Worm (Caenorhabditis elegans) whole organism, L2 larva: ENCODE results near the gene F10C2.4.

Experiments used
- C34F6.9 ChIP-seq: fragments of 150-350 bp; optimal IDR thresholded peaks from 2 replicates; lab custom pipeline; 2014; ENCODE audit warnings: missing biosample characterization, missing genetic modification characterization
- F13H6.1 ChIP-seq: sonication (generic microtip); optimal IDR thresholded peaks from 2 replicates; lab custom pipeline; 2016; ENCODE audit warnings: missing genetic modification characterization, missing compliant biosample characterization
- R02D3.7 ChIP-seq: fragments of 150-350 bp; optimal IDR thresholded peaks from 2 replicates; lab custom pipeline; 2014; ENCODE audit warnings: missing biosample characterization, missing genetic modification characterization
- Y55F3AM.14 ChIP-seq: fragments of 200-800 bp; sonication (Bioruptor generic); optimal IDR thresholded peaks from 2 replicates; lab custom pipeline; 2018; ENCODE audit warnings: mild to moderate bottlenecking, missing genetic modification characterization, missing compliant biosample characterization
- ZK546.5 ChIP-seq: sonication (generic microtip); optimal IDR thresholded peaks from 2 replicates; lab custom pipeline; 2017; ENCODE audit warnings: missing biosample characterization, missing genetic modification characterization
- alr-1 ChIP-seq: fragments of 150-350 bp; optimal IDR thresholded peaks from 2 replicates; lab custom pipeline; 2014; ENCODE audit warnings: missing biosample characterization, missing genetic modification characterization
- aly-2 ChIP-seq: fragments of 150-350 bp; optimal IDR thresholded peaks from 2 replicates; lab custom pipeline; 2014; ENCODE audit warnings: missing biosample characterization, missing genetic modification characterization
- ceh-16 ChIP-seq: fragments of 150-350 bp; optimal IDR thresholded peaks from 2 replicates; lab custom pipeline; 2014; ENCODE audit warnings: missing biosample characterization, missing genetic modification characterization
- crh-2 ChIP-seq: sonication (generic microtip); optimal IDR thresholded peaks from 2 replicates; lab custom pipeline; 2017; ENCODE audit warnings: missing biosample characterization, missing genetic modification characterization
- dmd-4 ChIP-seq: sonication (generic microtip); optimal IDR thresholded peaks from 2 replicates; lab custom pipeline; 2017; ENCODE audit warnings: missing biosample characterization, missing genetic modification characterization
- egl-27 ChIP-seq: sonication (generic microtip); optimal IDR thresholded peaks from 3 replicates; lab custom pipeline; 2017; ENCODE audit warnings: missing biosample characterization, missing genetic modification reagents, missing genetic modification characterization
- fos-1 ChIP-seq: fragments of 150-350 bp; optimal IDR thresholded peaks from 2 replicates; lab custom pipeline; 2014; ENCODE audit warnings: missing biosample characterization, missing genetic modification characterization
- gmeb-1 ChIP-seq: fragments of 150-350 bp; optimal IDR thresholded peaks from 2 replicates; lab custom pipeline; 2014; ENCODE audit warnings: missing biosample characterization, missing genetic modification characterization
- lin-11 ChIP-seq: fragments of 150-350 bp; sonication (generic microtip); optimal IDR thresholded peaks from 2 replicates; lab custom pipeline; 2014; ENCODE audit warnings: missing biosample characterization, missing genetic modification characterization, inconsistent platforms, mixed read lengths
- lin-13 ChIP-seq: fragments of 150-350 bp; optimal IDR thresholded peaks from 2 replicates; lab custom pipeline; 2014; ENCODE audit warnings: missing biosample characterization, missing genetic modification reagents, missing genetic modification characterization
- lsy-2 ChIP-seq, 2 experiments: fragments of 150-350 bp in 1 of 2; sonication (generic microtip) in 1 of 2; optimal IDR thresholded peaks; 2 replicates each; lab custom pipeline; 2014 to 2017; ENCODE audit warnings: missing biosample characterization in 2 of 2, missing genetic modification characterization in 2 of 2
- mab-5 ChIP-seq: fragments of 150-350 bp; optimal IDR thresholded peaks from 2 replicates; lab custom pipeline; 2014; ENCODE audit warnings: missing biosample characterization, missing genetic modification characterization
- mbf-1 ChIP-seq: sonication (generic microtip); optimal IDR thresholded peaks from 2 replicates; lab custom pipeline; 2017; ENCODE audit warnings: missing biosample characterization, missing genetic modification characterization
- mdl-1 ChIP-seq, 2 experiments: fragments of 150-350 bp in 1 of 2; sonication (generic microtip) in 1 of 2; optimal IDR thresholded peaks; 2 replicates each; lab custom pipeline; 2017; ENCODE audit warnings: missing biosample characterization in 2 of 2, missing genetic modification characterization in 2 of 2
- nhr-10 ChIP-seq: sonication (generic microtip); optimal IDR thresholded peaks from 2 replicates; lab custom pipeline; 2017; ENCODE audit warnings: missing biosample characterization, missing genetic modification characterization
- nhr-11 ChIP-seq: fragments of 150-350 bp; optimal IDR thresholded peaks from 2 replicates; lab custom pipeline; 2014; ENCODE audit warnings: missing biosample characterization, missing genetic modification characterization
- nhr-129 ChIP-seq: fragments of 150-350 bp; optimal IDR thresholded peaks from 2 replicates; lab custom pipeline; 2014; ENCODE audit warnings: missing biosample characterization, missing genetic modification characterization
- nhr-21 ChIP-seq: fragments of 150-350 bp; optimal IDR thresholded peaks from 2 replicates; lab custom pipeline; 2014; ENCODE audit warnings: missing biosample characterization, missing genetic modification characterization
- nhr-23 ChIP-seq: fragments of 150-350 bp; optimal IDR thresholded peaks from 2 replicates; lab custom pipeline; 2014; ENCODE audit warnings: missing biosample characterization, missing genetic modification reagents, missing genetic modification characterization
- nhr-25 ChIP-seq: fragments of 150-350 bp; sonication (generic microtip); optimal IDR thresholded peaks from 3 replicates; lab custom pipeline; 2014; ENCODE audit warnings: missing biosample characterization, missing genetic modification characterization
- nhr-77 ChIP-seq: fragments of 150-350 bp; optimal IDR thresholded peaks from 2 replicates; lab custom pipeline; 2014; ENCODE audit warnings: missing biosample characterization, missing genetic modification characterization
- peb-1 ChIP-seq: fragments of 150-350 bp; optimal IDR thresholded peaks from 2 replicates; lab custom pipeline; 2014; ENCODE audit warnings: missing biosample characterization, missing genetic modification characterization
- sem-4 ChIP-seq: fragments of 150-350 bp; optimal IDR thresholded peaks from 2 replicates; lab custom pipeline; 2014; ENCODE audit warnings: missing biosample characterization, missing genetic modification reagents, missing genetic modification characterization
- skn-1 ChIP-seq: sonication (generic microtip); optimal IDR thresholded peaks from 2 replicates; lab custom pipeline; 2017; ENCODE audit warnings: missing biosample characterization, missing genetic modification characterization
- sma-3 ChIP-seq: sonication (generic microtip); optimal IDR thresholded peaks from 2 replicates; lab custom pipeline; 2016; ENCODE audit warnings: missing genetic modification reagents, missing genetic modification characterization, missing compliant biosample characterization
- sma-9 ChIP-seq, 2 experiments: fragments of 150-350 bp in 1 of 2; sonication (generic microtip) in 1 of 2; optimal IDR thresholded peaks; 2 replicates each; lab custom pipeline; 2014 to 2016; ENCODE audit warnings: missing genetic modification characterization in 2 of 2, mild to moderate bottlenecking in 1 of 2, missing biosample characterization in 1 of 2, missing compliant biosample characterization in 1 of 2, missing genetic modification reagents in 1 of 2, moderate library complexity in 1 of 2
- snpc-4 ChIP-seq: fragments of 150-350 bp; optimal IDR thresholded peaks from 2 replicates; lab custom pipeline; 2014; ENCODE audit warnings: missing biosample characterization, missing genetic modification characterization
- unc-39 ChIP-seq: fragments of 150-350 bp; optimal IDR thresholded peaks from 2 replicates; lab custom pipeline; 2014; ENCODE audit warnings: missing biosample characterization, missing genetic modification characterization
- unc-55 ChIP-seq: fragments of 150-350 bp; sonication (generic microtip); optimal IDR thresholded peaks from 3 replicates; lab custom pipeline; 2014; ENCODE audit warnings: missing biosample characterization, missing genetic modification reagents, missing genetic modification characterization
- unc-62 ChIP-seq: fragments of 150-350 bp; optimal IDR thresholded peaks from 2 replicates; lab custom pipeline; 2014; ENCODE audit warnings: missing biosample characterization, missing genetic modification reagents, missing genetic modification characterization
- zag-1 ChIP-seq: fragments of 150-350 bp; optimal IDR thresholded peaks from 2 replicates; lab custom pipeline; 2014; ENCODE audit warnings: missing biosample characterization, missing genetic modification characterization
- ztf-1 ChIP-seq: fragments of 200-800 bp; sonication (Bioruptor generic); conservative IDR thresholded peaks from 2 replicates; pipeline ENCODE4 v1.3.6; 2022; ENCODE audit warnings: missing genetic modification characterization, missing compliant biosample characterization
- ztf-11 ChIP-seq: sonication (generic microtip); optimal IDR thresholded peaks from 2 replicates; lab custom pipeline; 2017; ENCODE audit warnings: missing biosample characterization, missing genetic modification characterization
- ztf-4 ChIP-seq: fragments of 150-350 bp; optimal IDR thresholded peaks from 2 replicates; lab custom pipeline; 2014; ENCODE audit warnings: missing biosample characterization, missing genetic modification characterization

F10C2.4 gene

ce11 chrV:12001747-12002456 lies 39.5 kb upstream of the F10C2.4 start, which contains the start of gene gcy-33:
Gene gcy-33, minus strand, starts transcription at chrV:12001797.
- TF ChIP-seq ZK546.5 (tag; lab: Kevin White, UChicago) (no peak), snpc-4 (tag; lab: Kevin White, UChicago) (peak; percentile 52), nhr-10 (tag; lab: Kevin White, UChicago) (peak; percentile 1), gmeb-1 (tag; lab: Kevin White, UChicago) (peak; percentile 79), Y55F3AM.14 (GFP tag; lab: Kevin White, UChicago) (peak; percentile 65), nhr-11 (tag; lab: Kevin White, UChicago) (peak; percentile 74), lin-11 (tag; lab: Kevin White, UChicago) (peak; percentile 73), nhr-129 (tag; lab: Kevin White, UChicago) (peak; percentile 93), alr-1 (tag; lab: Kevin White, UChicago) (no peak), lin-13 (GFP tag; lab: Kevin White, UChicago) (peak; percentile 82), egl-27 (tag; lab: Kevin White, UChicago) (peak; percentile 88), F13H6.1 (peak; percentile 79), nhr-21 (tag; lab: Kevin White, UChicago) (peak; percentile 84), C34F6.9 (tag; lab: Kevin White, UChicago) (peak; percentile 49), fos-1 (peak; percentile 69), unc-39 (tag; lab: Kevin White, UChicago) (no peak), ceh-16 (tag; lab: Kevin White, UChicago) (peak; percentile 39), nhr-25 (tag; lab: Kevin White, UChicago) (no peak), nhr-77 (peak; percentile 26), ztf-11 (tag; lab: Kevin White, UChicago) (no peak), nhr-23 (tag; lab: Kevin White, UChicago) (no peak), unc-55 (GFP tag; lab: Kevin White, UChicago) (peak; percentile 61), sma-3 (GFP tag; lab: Kevin White, UChicago) (peak; percentile 87), lsy-2 (tag; optimal IDR thresholded peaks at IDR 0.05; lab: Kevin White, UChicago) (peak; percentile 59 to 76), unc-62 (GFP tag; lab: Kevin White, UChicago) (no peak), peb-1 (tag; lab: Kevin White, UChicago) (peak; percentile 39), ztf-1 (GFP tag; lab: Robert Waterston, UW) (no peak), sem-4 (tag; lab: Kevin White, UChicago) (peak; percentile 61), mdl-1 (tag; optimal IDR thresholded peaks at IDR 0.05; lab: Kevin White, UChicago) (peak; percentile 14 to 70), crh-2 (tag; lab: Kevin White, UChicago) (peak; percentile 85), zag-1 (tag; lab: Kevin White, UChicago) (peak; percentile 5), mab-5 (tag; lab: Kevin White, UChicago) (peak; percentile 55), sma-9 (GFP tag; optimal IDR thresholded peaks at IDR 0.05; lab: Kevin White, UChicago) (peak; percentile 84), sma-9 (tag; optimal IDR thresholded peaks at IDR 0.05; lab: Kevin White, UChicago) (no peak), R02D3.7 (tag; lab: Kevin White, UChicago) (peak; percentile 1)

DNA sequence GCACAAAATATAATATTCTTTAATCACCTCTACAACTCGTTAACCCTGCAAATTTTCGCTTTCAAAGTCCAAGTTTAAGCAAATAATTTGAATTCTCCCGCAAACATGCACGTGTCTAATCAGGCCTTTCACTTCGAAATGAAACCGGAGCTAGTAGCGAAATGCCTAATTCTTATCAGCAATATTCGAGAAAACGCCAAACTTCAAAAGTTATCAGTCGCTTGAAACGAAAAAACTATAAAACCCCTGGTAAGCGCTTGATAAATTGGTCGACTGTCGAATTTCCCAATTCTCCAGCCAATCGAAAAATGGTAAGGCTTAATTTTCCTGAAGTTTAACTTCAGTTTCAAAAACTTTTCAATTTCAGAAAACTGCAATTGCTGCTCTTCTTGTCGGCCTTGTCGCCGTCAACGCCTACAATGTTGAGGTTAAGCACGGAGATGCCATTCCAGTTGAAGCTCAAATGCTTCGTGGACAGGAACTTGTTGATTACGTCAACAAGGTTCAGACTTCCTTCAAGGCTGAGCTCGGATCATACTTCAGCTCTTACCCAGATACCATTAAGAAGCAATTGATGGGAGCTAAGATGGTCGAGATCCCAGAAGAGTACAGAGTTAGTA lies 38.4 kb upstream of the F10C2.4 start, which contains the start of gene cpr-9:
cpr-9 (plus strand) TSS at position 188 of the 620 bp plus-strand sequence.
- no peak for TF ChIP-seq sem-4 (tag; lab: Kevin White, UChicago)
- TF ChIP-seq sma-9 (GFP tag; optimal IDR thresholded peaks at IDR 0.05; lab: Kevin White, UChicago), result peak; percentile 52
- TF ChIP-seq sma-9 (tag; optimal IDR thresholded peaks at IDR 0.05; lab: Kevin White, UChicago), result no peak
- peak in 1 of 2 experiments; percentile 19 for TF ChIP-seq mdl-1 (tag; optimal IDR thresholded peaks at IDR 0.05; lab: Kevin White, UChicago)
- peak; percentile 34 for TF ChIP-seq gmeb-1 (tag; lab: Kevin White, UChicago)
- no peak for TF ChIP-seq ztf-11 (tag; lab: Kevin White, UChicago)
- peak; percentile 37 for TF ChIP-seq crh-2 (tag; lab: Kevin White, UChicago)
- TF ChIP-seq fos-1, result peak; percentile 46

DNA sequence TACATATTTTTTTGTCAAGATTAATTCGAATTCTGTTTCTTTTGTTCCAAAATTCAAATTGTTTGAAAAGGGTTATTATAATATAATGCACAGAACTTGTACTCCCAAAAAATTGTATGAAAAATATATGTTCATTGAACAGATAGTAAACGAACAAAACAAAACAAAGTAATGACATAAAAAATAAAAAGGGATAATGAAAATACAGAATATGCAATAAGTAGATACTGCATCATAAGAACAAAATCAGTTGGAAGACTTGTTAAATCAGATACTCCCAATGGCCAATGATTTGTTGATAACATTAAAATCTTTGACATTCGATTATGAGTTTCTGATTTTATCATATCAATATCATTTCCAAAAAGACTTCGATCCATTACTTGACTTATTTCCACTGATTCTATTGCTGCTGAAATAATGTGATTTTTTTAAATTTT lies 36.8 kb upstream of the F10C2.4 start:
- TF ChIP-seq crh-2 (tag; lab: Kevin White, UChicago), result peak; percentile 38
- TF ChIP-seq ztf-4 (tag; lab: Kevin White, UChicago), result no peak
- TF ChIP-seq nhr-77, result no peak
- TF ChIP-seq lin-13 (GFP tag; lab: Kevin White, UChicago), result peak; percentile 38
- no peak for TF ChIP-seq aly-2 (tag; lab: Kevin White, UChicago)
- no peak for TF ChIP-seq ZK546.5 (tag; lab: Kevin White, UChicago)
- no peak for TF ChIP-seq skn-1 (tag; lab: Kevin White, UChicago)
- TF ChIP-seq dmd-4 (tag; lab: Kevin White, UChicago), result no peak
- TF ChIP-seq mbf-1 (tag; lab: Kevin White, UChicago), result no peak
- peak; percentile 9 for TF ChIP-seq gmeb-1 (tag; lab: Kevin White, UChicago)
- TF ChIP-seq fos-1, result peak; percentile 16
